Fruit fly (Drosophila melanogaster) whole organism, embryonic: Measurements from ENCODE around the gene Dlip1.

ENCODE experiments used
- BtbVII ChIP-seq: fragments of 200-800 bp; sonication (Bioruptor generic); optimal IDR thresholded peaks from 3 replicates; lab custom pipeline; 2017; ENCODE audit warnings: missing biosample characterization, mild to moderate bottlenecking, missing genetic modification characterization
- CG10321 ChIP-seq: fragments of 200-800 bp; sonication (Bioruptor generic); IDR thresholded peaks from 2 replicates; pipeline ENCODE4 v1.3.6; 2022; ENCODE audit warnings: missing biosample characterization, missing genetic modification characterization
- CG12104 ChIP-seq: fragments of 200-800 bp; sonication (Bioruptor generic); optimal IDR thresholded peaks from 3 replicates; lab custom pipeline; 2016; ENCODE audit warnings: missing biosample characterization, missing genetic modification characterization
- CG12236 ChIP-seq: fragments of 200-800 bp; sonication (Bioruptor generic); optimal IDR thresholded peaks from 2 replicates; lab custom pipeline; 2016; ENCODE audit warnings: missing biosample characterization, missing genetic modification characterization
- CG12299 ChIP-seq: fragments of 200-800 bp; sonication (Bioruptor generic); optimal IDR thresholded peaks from 2 replicates; lab custom pipeline; 2018; ENCODE audit warnings: missing biosample characterization, mild to moderate bottlenecking, missing genetic modification characterization
- CG12659 ChIP-seq: fragments of 200-800 bp; sonication (Bioruptor generic); optimal IDR thresholded peaks from 3 replicates; lab custom pipeline; 2017; ENCODE audit warnings: mild to moderate bottlenecking, missing biosample characterization, missing genetic modification reagents, missing genetic modification characterization
- CG12942 ChIP-seq: fragments of 200-800 bp; sonication (Bioruptor generic); optimal IDR thresholded peaks from 3 replicates; lab custom pipeline; 2016; ENCODE audit warnings: missing biosample characterization, missing genetic modification characterization
- CG13123 ChIP-seq: fragments of 200-800 bp; sonication (Bioruptor generic); optimal IDR thresholded peaks from 2 replicates; lab custom pipeline; 2016; ENCODE audit warnings: missing biosample characterization, missing genetic modification characterization
- CG13624 ChIP-seq: fragments of 200-800 bp; sonication (Bioruptor generic); optimal IDR thresholded peaks from 2 replicates; lab custom pipeline; 2016; ENCODE audit warnings: missing biosample characterization, missing genetic modification characterization
- CG17186 ChIP-seq: fragments of 200-800 bp; sonication (Bioruptor generic); optimal IDR thresholded peaks from 3 replicates; lab custom pipeline; 2017; ENCODE audit warnings: missing biosample characterization, missing genetic modification reagents, missing genetic modification characterization
- CG17912 ChIP-seq: fragments of 200-800 bp; sonication (Bioruptor generic); optimal IDR thresholded peaks from 2 replicates; lab custom pipeline; 2018; ENCODE audit warnings: missing biosample characterization, mild to moderate bottlenecking, missing genetic modification characterization
- CG1832 ChIP-seq: fragments of 200-800 bp; sonication (Bioruptor generic); optimal IDR thresholded peaks from 2 replicates; lab custom pipeline; 2017; ENCODE audit warnings: missing biosample characterization, mild to moderate bottlenecking, missing genetic modification characterization, inconsistent platforms
- CG2129 ChIP-seq: fragments of 200-800 bp; sonication (Bioruptor generic); IDR thresholded peaks from 2 replicates; pipeline ENCODE4 v1.3.6; 2022; ENCODE audit warnings: missing biosample characterization, missing genetic modification characterization; ENCODE audit not compliant: partially characterized antibody
- CG2202 ChIP-seq: fragments of 200-800 bp; sonication (Bioruptor generic); optimal IDR thresholded peaks from 2 replicates; lab custom pipeline; 2018; ENCODE audit warnings: missing biosample characterization, mild to moderate bottlenecking, missing genetic modification characterization
- CG31441 ChIP-seq: fragments of 200-800 bp; sonication (Bioruptor generic); IDR thresholded peaks from 2 replicates; pipeline ENCODE4 v1.3.6; 2022; ENCODE audit warnings: missing biosample characterization, missing genetic modification characterization
- CG32767 ChIP-seq: fragments of 200-800 bp; sonication (Bioruptor generic); IDR thresholded peaks from 2 replicates; pipeline ENCODE4 v1.3.6; 2022; ENCODE audit warnings: missing biosample characterization, missing genetic modification characterization
- CG34422 ChIP-seq: fragments of 200-800 bp; sonication (Bioruptor generic); IDR thresholded peaks from 3 replicates; pipeline ENCODE4 v1.3.6; 2022; ENCODE audit warnings: missing biosample characterization, missing genetic modification characterization
- CG43689 ChIP-seq: fragments of 200-800 bp; sonication (Bioruptor generic); IDR thresholded peaks from 2 replicates; pipeline ENCODE4 v1.3.6; 2022; ENCODE audit warnings: missing biosample characterization, missing genetic modification characterization
- CG6689 ChIP-seq: fragments of 200-800 bp; sonication (Bioruptor generic); IDR thresholded peaks from 2 replicates; pipeline ENCODE4 v1.3.6; 2022; ENCODE audit warnings: missing biosample characterization, missing genetic modification characterization
- CG8478 ChIP-seq: fragments of >200 bp; optimal IDR thresholded peaks from 2 replicates; lab custom pipeline; 2018
- CG8924 ChIP-seq: fragments of 200-800 bp; optimal IDR thresholded peaks from 3 replicates; lab custom pipeline; 2019; ENCODE audit warnings: missing biosample characterization, mild to moderate bottlenecking, missing genetic modification characterization, moderate library complexity
- D19B ChIP-seq: fragments of 200-800 bp; sonication (Bioruptor generic); optimal IDR thresholded peaks from 2 replicates; lab custom pipeline; 2017; ENCODE audit warnings: missing biosample characterization, mild to moderate bottlenecking, missing genetic modification characterization
- Dbx ChIP-seq: fragments of 200-800 bp; sonication (Bioruptor generic); IDR thresholded peaks from 3 replicates; pipeline ENCODE4 v1.3.6; 2022; ENCODE audit warnings: missing biosample characterization, missing genetic modification characterization
- Dp ChIP-seq: fragments of 200-800 bp; sonication (Bioruptor generic); optimal IDR thresholded peaks from 2 replicates; lab custom pipeline; 2018; ENCODE audit warnings: missing biosample characterization, mild to moderate bottlenecking, missing genetic modification characterization, moderate library complexity
- Drgx ChIP-seq: fragments of 200-800 bp; sonication (Bioruptor generic); IDR thresholded peaks from 2 replicates; pipeline ENCODE4 v1.3.6; 2022; ENCODE audit warnings: missing biosample characterization, missing genetic modification characterization
- H15 ChIP-seq: fragments of 200-800 bp; sonication (Bioruptor generic); IDR thresholded peaks from 3 replicates; pipeline ENCODE4 v1.3.6; 2022; ENCODE audit warnings: missing biosample characterization, missing genetic modification characterization
- HLHmδ ChIP-seq: fragments of 200-800 bp; sonication (Bioruptor generic); optimal IDR thresholded peaks from 2 replicates; lab custom pipeline; 2018; ENCODE audit warnings: missing biosample characterization, mild to moderate bottlenecking, missing genetic modification characterization, moderate library complexity
- Hr3 ChIP-seq: fragments of 200-800 bp; sonication (Bioruptor generic); optimal IDR thresholded peaks from 3 replicates; lab custom pipeline; 2016; ENCODE audit warnings: missing biosample characterization, missing genetic modification characterization
- Med ChIP-seq: fragments of 200-800 bp; sonication (Bioruptor generic); peaks from one replicate; lab custom pipeline; 2016; ENCODE audit warnings: missing biosample characterization, missing genetic modification characterization, mild to moderate bottlenecking, inconsistent platforms, moderate library complexity
- Meics ChIP-seq: fragments of 200-800 bp; sonication (Bioruptor generic); optimal IDR thresholded peaks from 2 replicates; lab custom pipeline; 2017; ENCODE audit warnings: missing biosample characterization, mild to moderate bottlenecking, missing genetic modification characterization
- Nf-YC ChIP-seq: fragments of 200-800 bp; optimal IDR thresholded peaks from 3 replicates; lab custom pipeline; 2019; ENCODE audit warnings: missing biosample characterization, mild to moderate bottlenecking, missing genetic modification characterization, moderate library complexity
- Sin3A ChIP-seq: fragments of >200 bp; optimal IDR thresholded peaks from 2 replicates; lab custom pipeline; 2018
- abd-A ChIP-seq: fragments of 200-800 bp; sonication (Bioruptor generic); optimal IDR thresholded peaks from 3 replicates; lab custom pipeline; 2019; ENCODE audit warnings: missing biosample characterization, mild to moderate bottlenecking, missing genetic modification characterization, moderate library complexity
- ac ChIP-seq: fragments of 200-800 bp; sonication (Bioruptor generic); optimal IDR thresholded peaks from 3 replicates; lab custom pipeline; 2017; ENCODE audit warnings: missing biosample characterization, mild to moderate bottlenecking, missing genetic modification characterization
- bsh ChIP-seq, 2 experiments: fragments of 200-800 bp; sonication (Bioruptor generic); optimal IDR thresholded peaks; 2 replicates each; lab custom pipeline; 2017 to 2018; ENCODE audit warnings: mild to moderate bottlenecking in 2 of 2, missing biosample characterization in 2 of 2, missing genetic modification characterization in 2 of 2, moderate library complexity in 1 of 2
- disco-r ChIP-seq: fragments of 200-800 bp; sonication (Bioruptor generic); optimal IDR thresholded peaks from 2 replicates; lab custom pipeline; 2016; ENCODE audit warnings: missing biosample characterization, missing genetic modification characterization
- dm ChIP-seq: fragments of 200-800 bp; sonication (Bioruptor generic); optimal IDR thresholded peaks from 3 replicates; lab custom pipeline; 2016; ENCODE audit warnings: missing biosample characterization, missing genetic modification characterization
- emc ChIP-seq: fragments of 200-800 bp; sonication (Bioruptor generic); optimal IDR thresholded peaks from 2 replicates; lab custom pipeline; 2016; ENCODE audit warnings: missing biosample characterization, missing genetic modification characterization
- eyg ChIP-seq: fragments of 200-800 bp; sonication (Bioruptor generic); optimal IDR thresholded peaks from 3 replicates; lab custom pipeline; 2016; ENCODE audit warnings: missing biosample characterization, missing genetic modification characterization
- gem ChIP-seq: fragments of 200-800 bp; sonication (Bioruptor generic); optimal IDR thresholded peaks from 2 replicates; lab custom pipeline; 2019; ENCODE audit warnings: missing biosample characterization, mild to moderate bottlenecking, missing genetic modification characterization, moderate library complexity
- gsb-n ChIP-seq: fragments of 200-800 bp; sonication (Bioruptor generic); optimal IDR thresholded peaks from 3 replicates; lab custom pipeline; 2018; ENCODE audit warnings: missing biosample characterization, mild to moderate bottlenecking, missing genetic modification characterization
- hb ChIP-seq: fragments of 200-800 bp; sonication (Bioruptor generic); IDR thresholded peaks from 3 replicates; pipeline ENCODE4 v1.3.6; 2022; ENCODE audit warnings: missing biosample characterization, missing genetic modification characterization; ENCODE audit not compliant: partially characterized antibody
- ind ChIP-seq: fragments of 200-800 bp; sonication (Bioruptor generic); optimal IDR thresholded peaks from 3 replicates; lab custom pipeline; 2016; ENCODE audit warnings: missing biosample characterization, missing genetic modification characterization
- ken ChIP-seq: fragments of 200-800 bp; sonication (Bioruptor generic); IDR thresholded peaks from 3 replicates; pipeline ENCODE4 v1.3.6; 2022; ENCODE audit warnings: missing biosample characterization, missing genetic modification characterization
- mirr ChIP-seq: fragments of 200-800 bp; sonication (Bioruptor generic); optimal IDR thresholded peaks from 3 replicates; lab custom pipeline; 2018; ENCODE audit warnings: missing biosample characterization, mild to moderate bottlenecking, missing genetic modification characterization
- nerfin-1 ChIP-seq: fragments of 200-800 bp; sonication (Bioruptor generic); optimal IDR thresholded peaks from 3 replicates; lab custom pipeline; 2019; ENCODE audit warnings: missing biosample characterization, mild to moderate bottlenecking, missing genetic modification characterization, moderate library complexity
- phol ChIP-seq: fragments of 200-800 bp; sonication (Bioruptor generic); optimal IDR thresholded peaks from 3 replicates; lab custom pipeline; 2018; ENCODE audit warnings: missing biosample characterization, mild to moderate bottlenecking, missing genetic modification characterization, moderate library complexity
- pzg ChIP-seq: fragments of 200-800 bp; sonication (Bioruptor generic); optimal IDR thresholded peaks from 3 replicates; lab custom pipeline; 2018; ENCODE audit warnings: missing biosample characterization, mild to moderate bottlenecking, missing genetic modification characterization, moderate library complexity
- ro ChIP-seq: fragments of 200-800 bp; sonication (Bioruptor generic); IDR thresholded peaks from 2 replicates; pipeline ENCODE4 v1.3.6; 2022; ENCODE audit warnings: missing biosample characterization, missing genetic modification characterization
- tll ChIP-seq, 2 experiments: fragments of 200-800 bp in 1 of 2; fragments of >200 bp in 1 of 2; sonication (Bioruptor generic) in 1 of 2; optimal IDR thresholded peaks; 2 replicates each; lab custom pipeline; 2017 to 2019; ENCODE audit warnings: missing biosample characterization in 2 of 2, missing genetic modification characterization in 2 of 2, mild to moderate bottlenecking in 1 of 2, moderate library complexity in 1 of 2
- zfh2 ChIP-seq: fragments of 200-800 bp; sonication (Bioruptor generic); optimal IDR thresholded peaks from 2 replicates; lab custom pipeline; 2016; ENCODE audit warnings: missing biosample characterization, missing genetic modification characterization

Gene Dlip1

DNA sequence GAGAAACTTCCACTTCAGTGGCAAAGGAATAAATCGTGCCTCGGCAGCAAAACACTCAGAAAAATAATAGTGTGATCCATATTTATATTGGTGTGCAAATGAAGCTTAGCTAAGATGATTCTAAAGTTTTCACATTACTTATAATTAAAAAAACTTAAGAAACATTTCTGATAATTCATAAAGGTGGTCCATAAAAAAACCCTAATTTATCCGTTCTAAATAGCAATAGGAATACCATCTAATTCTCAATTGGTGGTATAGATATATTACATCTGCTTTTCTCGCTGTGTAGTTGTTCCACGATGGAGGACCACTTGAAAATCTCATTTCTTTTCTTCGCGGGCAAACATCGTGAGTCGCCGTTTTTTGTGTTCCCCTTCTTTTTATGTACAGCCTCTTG lies 3.3 kb upstream of the Dlip1 start (continued):
- peak; percentile 29 for TF ChIP-seq D19B (GFP tag; lab: Kevin White, UChicago)
- peak; percentile 9 for TF ChIP-seq gsb-n (tag; lab: Kevin White, UChicago)
- TF ChIP-seq pzg (GFP tag; lab: Kevin White, UChicago) = no peak
- TF ChIP-seq CG12104 (GFP tag; lab: Kevin White, UChicago) = peak; percentile 59
- TF ChIP-seq ind (GFP tag; lab: Kevin White, UChicago) = peak; percentile 61
- no peak for TF ChIP-seq H15 (GFP tag; lab: Robert Waterston, UW)
- TF ChIP-seq Sin3A (lab: Kevin White, UChicago) = no peak
- TF ChIP-seq Hr3 (GFP tag; lab: Kevin White, UChicago) = peak; percentile 36
- TF ChIP-seq CG12942 = no peak
- TF ChIP-seq CG17186 (GFP tag; lab: Kevin White, UChicago) = no peak
- TF ChIP-seq CG17912 (GFP tag; lab: Kevin White, UChicago) = no peak
- no peak for TF ChIP-seq CG10321 (GFP tag; lab: Robert Waterston, UW)
- TF ChIP-seq CG2202 (tag; lab: Kevin White, UChicago) = no peak
- TF ChIP-seq Meics (GFP tag; lab: Kevin White, UChicago) = peak; percentile 70
- peak; percentile 31 for TF ChIP-seq BtbVII
- peak; percentile 19 for TF ChIP-seq CG12299 (tag; lab: Kevin White, UChicago)
- TF ChIP-seq emc (GFP tag; lab: Kevin White, UChicago) = no peak
- TF ChIP-seq gem (tag; lab: Kevin White, UChicago) = peak; percentile 78
- TF ChIP-seq mirr (GFP tag; lab: Kevin White, UChicago) = no peak
- TF ChIP-seq CG43689 = no peak
- no peak for TF ChIP-seq zfh2 (GFP tag; lab: Kevin White, UChicago)
- TF ChIP-seq CG31441 = peak; percentile 25; the same call in 1 of the 2 replicates
- TF ChIP-seq ken = 0 out of 3 replicates have a peak, but pooled peaks have one; percentile 8
- TF ChIP-seq CG13123 = no peak
- TF ChIP-seq eyg = peak; percentile 2
- TF ChIP-seq CG6689 = no peak; the same call in none of the 2 replicates
- peak; percentile 10 for TF ChIP-seq CG12659 (GFP tag; lab: Kevin White, UChicago)
- TF ChIP-seq ro (GFP tag; lab: Robert Waterston, UW) = no peak
- TF ChIP-seq CG12236 = no peak
- TF ChIP-seq nerfin-1 = peak; percentile 60
- no peak for TF ChIP-seq hb (GFP tag; lab: Robert Waterston, UW)
- TF ChIP-seq disco-r (GFP tag; lab: Kevin White, UChicago) = no peak

dm6 chrX:9155715-9156387 lies 2.6 kb upstream of the Dlip1 start:
- TF ChIP-seq Med (GFP tag; lab: Kevin White, UChicago) (peak; percentile 73), ac (GFP tag; lab: Kevin White, UChicago) (peak; percentile 23), tll (GFP tag; optimal IDR thresholded peaks at IDR 0.05; lab: Kevin White, UChicago) (peak in 1 of 2 experiments; percentile 24), CG32767 (peak; percentile 89), Drgx (GFP tag; lab: Robert Waterston, UW) (peak; percentile 31; the same call in 1 of the 2 replicates), abd-A (tag; lab: Kevin White, UChicago) (peak; percentile 88), CG1832 (GFP tag; lab: Kevin White, UChicago) (peak; percentile 78), CG34422 (GFP tag; lab: Robert Waterston, UW) (peak; percentile 68; the same call in 2 of the 3 replicates), CG12104 (GFP tag; lab: Kevin White, UChicago) (peak; percentile 15), CG8924 (tag; lab: Kevin White, UChicago) (peak; percentile 66), Nf-YC (tag; lab: Kevin White, UChicago) (peak; percentile 45), bsh (GFP tag; optimal IDR thresholded peaks at IDR 0.05; lab: Kevin White, UChicago) (peak in 1 of 2 experiments; percentile 30), CG8478 (lab: Kevin White, UChicago) (peak; percentile 65), CG10321 (GFP tag; lab: Robert Waterston, UW) (peak; percentile 94), CG13624 (GFP tag; lab: Kevin White, UChicago) (peak; percentile 93), Dp (GFP tag; lab: Kevin White, UChicago) (peak; percentile 34), dm (no peak), HLHmδ (GFP tag; lab: Kevin White, UChicago) (peak; percentile 26), CG2129 (GFP tag; lab: Robert Waterston, UW) (no peak), phol (tag; lab: Kevin White, UChicago) (peak; percentile 71), Dbx (GFP tag; lab: Robert Waterston, UW) (no peak)
